Worm (Caenorhabditis elegans) whole organism, early embryonic: Measurements from ENCODE around the gene srbc-8.
A peak's percentile ranks its signal among the peaks of the same experiment; 100 is the strongest.
"Not testable (repeated sequence)": the region's sequence is repeated elsewhere in the genome, so short reads cannot be mapped to it uniquely, and the experiment has no call there.

Source experiments
- B0310.2 ChIP-seq: sonication (generic microtip); optimal IDR thresholded peaks from 2 replicates; lab custom pipeline; 2016; ENCODE audit warnings: mild to moderate bottlenecking, missing genetic modification characterization, missing compliant biosample characterization
- F13C5.2 ChIP-seq: sonication (generic microtip); optimal IDR thresholded peaks from 2 replicates; lab custom pipeline; 2017; ENCODE audit warnings: mild to moderate bottlenecking, missing genetic modification characterization, inconsistent platforms, missing compliant biosample characterization
- aly-1 ChIP-seq: sonication (generic microtip); optimal IDR thresholded peaks from 2 replicates; lab custom pipeline; 2016; ENCODE audit warnings: missing genetic modification characterization, missing compliant biosample characterization
- ama-1 ChIP-seq: fragments of 150-350 bp; optimal IDR thresholded peaks from 2 replicates; lab custom pipeline; 2014
- ceh-13 ChIP-seq: fragments of 200-800 bp; sonication (Bioruptor generic); optimal IDR thresholded peaks from 2 replicates; lab custom pipeline; 2018; ENCODE audit warnings: mild to moderate bottlenecking, missing genetic modification characterization, missing compliant biosample characterization
- ceh-36 ChIP-seq: sonication (generic microtip); optimal IDR thresholded peaks from 2 replicates; lab custom pipeline; 2016; ENCODE audit warnings: missing genetic modification characterization, inconsistent platforms, missing compliant biosample characterization
- ets-7 ChIP-seq: sonication (generic microtip); optimal IDR thresholded peaks from 2 replicates; lab custom pipeline; 2016; ENCODE audit warnings: missing genotype, missing genetic modification characterization, missing compliant biosample characterization
- flt-1 ChIP-seq: fragments of 200-800 bp; sonication (Bioruptor generic); IDR thresholded peaks from 2 replicates; pipeline ENCODE4 v1.3.6; 2022; ENCODE audit warnings: missing genetic modification characterization, missing compliant biosample characterization
- hmbx-1 ChIP-seq: sonication (generic microtip); optimal IDR thresholded peaks from 2 replicates; lab custom pipeline; 2016; ENCODE audit warnings: mild to moderate bottlenecking, missing genetic modification characterization, missing compliant biosample characterization
- hmg-4 ChIP-seq: fragments of 200-800 bp; sonication (Bioruptor generic); optimal IDR thresholded peaks from 2 replicates; lab custom pipeline; 2018; ENCODE audit warnings: mild to moderate bottlenecking, missing genetic modification characterization, missing compliant biosample characterization
- hnd-1 ChIP-seq: sonication (generic microtip); optimal IDR thresholded peaks from 2 replicates; lab custom pipeline; 2016; ENCODE audit warnings: missing genetic modification characterization, missing compliant biosample characterization
- pes-1 ChIP-seq: fragments of 200-800 bp; sonication (Bioruptor generic); IDR thresholded peaks from 2 replicates; pipeline ENCODE4 v1.3.6; 2022; ENCODE audit warnings: missing genetic modification reagents, missing genetic modification characterization, missing compliant biosample characterization
- scrt-1 ChIP-seq: fragments of 200-800 bp; sonication (Bioruptor generic); IDR thresholded peaks from 2 replicates; pipeline ENCODE4 v1.3.6; 2022; ENCODE audit warnings: missing genetic modification characterization, missing compliant biosample characterization
- sea-1 ChIP-seq: fragments of 200-800 bp; sonication (Bioruptor generic); conservative IDR thresholded peaks from 2 replicates; pipeline ENCODE4 v1.3.6; 2022; ENCODE audit warnings: missing genetic modification characterization, missing compliant biosample characterization
- tbx-11 ChIP-seq: fragments of 200-800 bp; sonication (Bioruptor generic); IDR thresholded peaks from 2 replicates; pipeline ENCODE4 v1.3.6; 2022; ENCODE audit warnings: missing genetic modification characterization, missing compliant biosample characterization
- tbx-37 ChIP-seq: fragments of 200-800 bp; sonication (Bioruptor generic); conservative IDR thresholded peaks from 2 replicates; pipeline ENCODE4 v1.3.6; 2022; ENCODE audit warnings: missing genetic modification reagents, missing genetic modification characterization, missing compliant biosample characterization
- tra-4 ChIP-seq: sonication (generic microtip); optimal IDR thresholded peaks from 2 replicates; lab custom pipeline; 2017; ENCODE audit warnings: missing genetic modification characterization, missing compliant biosample characterization

The srbc-8 gene

ce11 chrV:7454236-7454635, 30.7 kb downstream of the srbc-8 start, which contains the start of gene try-8:
try-8 (minus strand) TSS chrV:7454336.
- TF ChIP-seq hmbx-1 (no peak), tbx-37 (GFP tag; lab: Robert Waterston, UW) (no peak), ets-7 (tag; lab: Kevin White, UChicago) (no peak), ceh-13 (no peak), scrt-1 (no peak), ceh-36 (no peak), tra-4 (tag; lab: Kevin White, UChicago) (no peak), ama-1 (no peak), flt-1 (GFP tag; lab: Robert Waterston, UW) (no peak), hnd-1 (tag; lab: Kevin White, UChicago) (no peak), hmg-4 (GFP tag; lab: Kevin White, UChicago) (no peak), F13C5.2 (tag; lab: Kevin White, UChicago) (no peak), B0310.2 (tag; lab: Kevin White, UChicago) (no peak), pes-1 (GFP tag; lab: Robert Waterston, UW) (no peak), tbx-11 (no peak), sea-1 (GFP tag; lab: Robert Waterston, UW) (no peak)

ce11 chrV:7451421-7451820, 33.5 kb downstream of the srbc-8 start, which contains the start of gene try-11:
try-11 (plus strand) TSS chrV:7451721.
- TF ChIP-seq ceh-13 (no peak), aly-1 (no peak), scrt-1 (no peak), hmbx-1 (no peak)

- TF ChIP-seq tbx-37 (GFP tag; lab: Robert Waterston, UW) (no peak), ets-7 (tag; lab: Kevin White, UChicago) (no peak), flt-1 (GFP tag; lab: Robert Waterston, UW) (no peak), F13C5.2 (tag; lab: Kevin White, UChicago) (no peak), B0310.2 (tag; lab: Kevin White, UChicago) (no peak), hnd-1 (tag; lab: Kevin White, UChicago) (no peak), hmg-4 (GFP tag; lab: Kevin White, UChicago) (no peak)
Observed at ce11 chrV:7449303-7449827, 35.5 kb downstream of the srbc-8 start, which contains the start of gene try-12. try-12 (plus strand) TSS chrV:7449353.

- TF ChIP-seq tra-4 (tag; lab: Kevin White, UChicago) (no peak), hnd-1 (tag; lab: Kevin White, UChicago) (no peak), tbx-11 (no peak), scrt-1 (no peak), ceh-36 (no peak), ceh-13 (no peak), pes-1 (GFP tag; lab: Robert Waterston, UW) (no peak), flt-1 (GFP tag; lab: Robert Waterston, UW) (no peak)
Observed at ce11 chrV:7446965-7447364, 37.9 kb downstream of the srbc-8 start, which contains the start of gene F25E5.5. F25E5.5 (plus strand) TSS chrV:7447265.

ce11 chrV:7444331-7444730, 40.6 kb downstream of the srbc-8 start, which contains the start of gene nhr-141:
nhr-141 (plus strand) TSS chrV:7444661.
- TF ChIP-seq ets-7 (tag; lab: Kevin White, UChicago); B0310.2 (tag; lab: Kevin White, UChicago); pes-1 (GFP tag; lab: Robert Waterston, UW): not testable (repeated sequence)

- TF ChIP-seq tbx-11 (peak; percentile 68; the same call in 1 of the 2 replicates), sea-1 (GFP tag; lab: Robert Waterston, UW) (peak; percentile 85), scrt-1 (0 out of 2 replicates have a peak, but pooled peaks have one; percentile 35), tbx-37 (GFP tag; lab: Robert Waterston, UW) (peak; percentile 34; the same call in 1 of the 2 replicates)
Observed at ce11 chrV:7443480-7443879, 41.4 kb downstream of the srbc-8 start.

ce11 chrV:7439807-7440206, 45.1 kb downstream of the srbc-8 start, which contains the start of gene try-13:
try-13 (plus strand) TSS chrV:7440107.
- TF ChIP-seq hmbx-1 (no peak), B0310.2 (tag; lab: Kevin White, UChicago) (no peak), tbx-37 (GFP tag; lab: Robert Waterston, UW) (no peak), ama-1 (no peak), scrt-1 (no peak), ceh-36 (no peak), hnd-1 (tag; lab: Kevin White, UChicago) (no peak), sea-1 (GFP tag; lab: Robert Waterston, UW) (no peak), F13C5.2 (tag; lab: Kevin White, UChicago) (no peak), ceh-13 (no peak), ets-7 (tag; lab: Kevin White, UChicago) (no peak)

- TF ChIP-seq sea-1 (GFP tag; lab: Robert Waterston, UW) (no peak), aly-1 (no peak), tbx-37 (GFP tag; lab: Robert Waterston, UW) (no peak), flt-1 (GFP tag; lab: Robert Waterston, UW) (no peak), tbx-11 (no peak), hmg-4 (GFP tag; lab: Kevin White, UChicago) (no peak), ama-1 (no peak), hnd-1 (tag; lab: Kevin White, UChicago) (no peak), ceh-13 (no peak), B0310.2 (tag; lab: Kevin White, UChicago) (no peak), ets-7 (tag; lab: Kevin White, UChicago) (no peak), hmbx-1 (no peak), pes-1 (GFP tag; lab: Robert Waterston, UW) (no peak), scrt-1 (no peak), tra-4 (tag; lab: Kevin White, UChicago) (no peak), F13C5.2 (tag; lab: Kevin White, UChicago) (no peak), ceh-36 (no peak)
Observed at ce11 chrV:7437985-7438384, 46.9 kb downstream of the srbc-8 start, which contains the start of gene F25E5.16. F25E5.16 (plus strand) TSS chrV:7438285.
